Fruit fly (Drosophila melanogaster) whole organism, adult: Measurements from ENCODE around the gene mud.
A peak's percentile ranks its signal among the peaks of the same experiment; 100 is the strongest.

Experiments used
- CG11617 ChIP-seq: fragments of 200-800 bp; sonication (Bioruptor generic); optimal IDR thresholded peaks from 2 replicates; lab custom pipeline; 2017; ENCODE audit warnings: mild to moderate bottlenecking, missing biosample characterization, missing genetic modification reagents, missing genetic modification characterization
- CG12768 ChIP-seq: fragments of 200-800 bp; sonication (Bioruptor generic); optimal IDR thresholded peaks from 2 replicates; lab custom pipeline; 2017; ENCODE audit warnings: missing biosample characterization, missing genetic modification characterization, mild to moderate bottlenecking, moderate library complexity, missing genetic modification reagents
- CG14711 ChIP-seq: fragments of 200-800 bp; sonication (Bioruptor generic); optimal IDR thresholded peaks from 2 replicates; lab custom pipeline; 2018; ENCODE audit warnings: missing biosample characterization, mild to moderate bottlenecking, missing genetic modification characterization, moderate library complexity
- CG1620 ChIP-seq: fragments of 200-800 bp; sonication (Bioruptor generic); optimal IDR thresholded peaks from 2 replicates; lab custom pipeline; 2016; ENCODE audit warnings: missing biosample characterization, missing genetic modification characterization
- CG33017 ChIP-seq: fragments of 200-800 bp; sonication (Bioruptor generic); optimal IDR thresholded peaks from 2 replicates; lab custom pipeline; 2018; ENCODE audit warnings: missing biosample characterization, mild to moderate bottlenecking, missing genetic modification characterization, moderate library complexity
- CG5204 ChIP-seq: fragments of 200-800 bp; sonication (Bioruptor generic); optimal IDR thresholded peaks from 2 replicates; lab custom pipeline; 2016; ENCODE audit warnings: missing biosample characterization, missing genetic modification characterization
- CG7045 ChIP-seq: fragments of 200-800 bp; sonication (Bioruptor generic); optimal IDR thresholded peaks from 2 replicates; lab custom pipeline; 2017; ENCODE audit warnings: missing biosample characterization, mild to moderate bottlenecking, missing genetic modification characterization
- CG7101 ChIP-seq: fragments of 200-800 bp; sonication (Bioruptor generic); optimal IDR thresholded peaks from 2 replicates; lab custom pipeline; 2018; ENCODE audit warnings: missing biosample characterization, mild to moderate bottlenecking, missing genetic modification characterization, moderate library complexity
- Clk ChIP-seq: fragments of 200-800 bp; sonication (Bioruptor generic); optimal IDR thresholded peaks from 2 replicates; lab custom pipeline; 2017; ENCODE audit warnings: missing biosample characterization, missing genetic modification characterization
- Crg-1 ChIP-seq: fragments of 200-800 bp; sonication (Bioruptor generic); optimal IDR thresholded peaks from 2 replicates; lab custom pipeline; 2016; ENCODE audit warnings: missing biosample characterization, missing genetic modification characterization
- Hr96 ChIP-seq: fragments of 200-800 bp; sonication (Bioruptor generic); optimal IDR thresholded peaks from 2 replicates; lab custom pipeline; 2016; ENCODE audit warnings: missing biosample characterization, missing genetic modification characterization
- Mnt ChIP-seq: fragments of 200-800 bp; sonication (Bioruptor generic); optimal IDR thresholded peaks from 2 replicates; lab custom pipeline; 2016; ENCODE audit warnings: missing biosample characterization, mild to moderate bottlenecking, missing genetic modification characterization
- bab1 ChIP-seq: fragments of 200-800 bp; sonication (Bioruptor generic); optimal IDR thresholded peaks from 3 replicates; lab custom pipeline; 2019; ENCODE audit warnings: missing biosample characterization, mild to moderate bottlenecking, missing genetic modification characterization, moderate library complexity
- cic ChIP-seq: fragments of 200-800 bp; sonication (Bioruptor generic); optimal IDR thresholded peaks from 2 replicates; lab custom pipeline; 2017; ENCODE audit warnings: missing biosample characterization, mild to moderate bottlenecking, missing genetic modification characterization, moderate library complexity
- cnc ChIP-seq, 2 experiments: fragments of >200 bp; optimal IDR thresholded peaks; 2 replicates each; lab custom pipeline; 2017
- kay ChIP-seq: fragments of 200-800 bp; sonication (Bioruptor generic); peaks from one replicate; lab custom pipeline; 2016; ENCODE audit warnings: missing biosample characterization, missing genetic modification characterization, borderline replicate concordance
- ovo ChIP-seq: fragments of 200-800 bp; sonication (Bioruptor generic); optimal IDR thresholded peaks from 2 replicates; lab custom pipeline; 2016; ENCODE audit warnings: missing biosample characterization, missing genetic modification characterization
- pad ChIP-seq: fragments of 200-800 bp; sonication (Bioruptor generic); optimal IDR thresholded peaks from 3 replicates; lab custom pipeline; 2017; ENCODE audit warnings: missing biosample characterization, missing genetic modification characterization, mild to moderate bottlenecking, moderate library complexity, missing genetic modification reagents
- tj ChIP-seq: fragments of 200-800 bp; sonication (Bioruptor generic); optimal IDR thresholded peaks from 3 replicates; lab custom pipeline; 2017; ENCODE audit warnings: missing biosample characterization, mild to moderate bottlenecking, missing genetic modification characterization, moderate library complexity
- toe ChIP-seq: fragments of 200-800 bp; sonication (Bioruptor generic); optimal IDR thresholded peaks from 2 replicates; lab custom pipeline; 2016; ENCODE audit warnings: missing biosample characterization, missing genetic modification characterization

The mud gene

dm6 chrX:14234468-14234867 lies 13.1 kb upstream of the mud start:
- TF ChIP-seq cnc (optimal IDR thresholded peaks at IDR 0.05; lab: Kevin White, UChicago) (no peak), Clk (GFP tag; lab: Kevin White, UChicago) (no peak), Mnt (GFP tag; lab: Kevin White, UChicago) (no peak), CG7101 (tag; lab: Kevin White, UChicago) (no peak), Crg-1 (GFP tag; lab: Kevin White, UChicago) (no peak), toe (GFP tag; lab: Kevin White, UChicago) (no peak), cic (GFP tag; lab: Kevin White, UChicago) (no peak), kay (no peak)

dm6 chrX:14237873-14238394 lies 9.6 kb upstream of the mud start, which contains the start of the genes Fbxl4 and Dus2:
Gene Fbxl4 (minus strand): TSS chrX:14237923.
Gene Dus2 (plus strand): TSS chrX:14237988.
- TF ChIP-seq Clk (GFP tag; lab: Kevin White, UChicago) (peak; percentile 63), Crg-1 (GFP tag; lab: Kevin White, UChicago) (peak; percentile 81), CG33017 (tag; lab: Kevin White, UChicago) (peak; percentile 61), Hr96 (GFP tag; lab: Kevin White, UChicago) (peak; percentile 93), bab1 (GFP tag; lab: Kevin White, UChicago) (peak; percentile 92), CG7101 (tag; lab: Kevin White, UChicago) (peak; percentile 87), pad (peak; percentile 83), ovo (peak; percentile 79), toe (GFP tag; lab: Kevin White, UChicago) (peak; percentile 91), kay (no peak), CG12768 (GFP tag; lab: Kevin White, UChicago) (peak; percentile 79), CG5204 (GFP tag; lab: Kevin White, UChicago) (no peak), CG14711 (tag; lab: Kevin White, UChicago) (peak; percentile 84), cnc (optimal IDR thresholded peaks at IDR 0.05; lab: Kevin White, UChicago) (no peak), CG7045 (GFP tag; lab: Kevin White, UChicago) (peak; percentile 81), cic (GFP tag; lab: Kevin White, UChicago) (no peak), Mnt (GFP tag; lab: Kevin White, UChicago) (peak; percentile 88), tj (GFP tag; lab: Kevin White, UChicago) (peak; percentile 81), CG1620 (GFP tag; lab: Kevin White, UChicago) (peak; percentile 94), CG11617 (GFP tag; lab: Kevin White, UChicago) (peak; percentile 93)

dm6 chrX:14242479-14242878 lies 5.1 kb upstream of the mud start, which contains the start of gene mRNA-cap:
Gene mRNA-cap (minus strand): TSS chrX:14242822.
- no peak for TF ChIP-seq kay
- no peak for TF ChIP-seq Mnt (GFP tag; lab: Kevin White, UChicago)
- no peak for TF ChIP-seq CG1620 (GFP tag; lab: Kevin White, UChicago)
- no peak for TF ChIP-seq pad
- TF ChIP-seq CG33017 (tag; lab: Kevin White, UChicago), result no peak
- TF ChIP-seq CG7045 (GFP tag; lab: Kevin White, UChicago), result no peak
- TF ChIP-seq CG12768 (GFP tag; lab: Kevin White, UChicago), result no peak
- TF ChIP-seq Crg-1 (GFP tag; lab: Kevin White, UChicago), result no peak
- TF ChIP-seq toe (GFP tag; lab: Kevin White, UChicago), result no peak
- no peak for TF ChIP-seq tj (GFP tag; lab: Kevin White, UChicago)
- no peak for TF ChIP-seq CG5204 (GFP tag; lab: Kevin White, UChicago)
- TF ChIP-seq Hr96 (GFP tag; lab: Kevin White, UChicago), result no peak
- no peak for TF ChIP-seq cic (GFP tag; lab: Kevin White, UChicago)

dm6 chrX:14242941-14243736 lies 4.4 kb upstream of the mud start, which contains the start of gene CG32599:
Gene CG32599 (plus strand): TSS chrX:14243686.
- TF ChIP-seq CG7101 (tag; lab: Kevin White, UChicago) (peak; percentile 21), CG14711 (tag; lab: Kevin White, UChicago) (peak; percentile 44), Hr96 (GFP tag; lab: Kevin White, UChicago) (no peak)

dm6 chrX:14260863-14261262 lies 13.3 kb downstream of the mud start, which contains the start of the genes CG46317 and Tat:
Gene CG46317 (plus strand): TSS chrX:14261223.
Gene Tat (plus strand): TSS chrX:14261223.
- TF ChIP-seq CG11617 (GFP tag; lab: Kevin White, UChicago), result no peak

dm6 chrX:14265149-14265548 lies 17.6 kb downstream of the mud start:
- no peak for TF ChIP-seq CG7101 (tag; lab: Kevin White, UChicago)
- no peak for TF ChIP-seq cnc (optimal IDR thresholded peaks at IDR 0.05; lab: Kevin White, UChicago)
- TF ChIP-seq CG14711 (tag; lab: Kevin White, UChicago), result no peak
- no peak for TF ChIP-seq Hr96 (GFP tag; lab: Kevin White, UChicago)
- no peak for TF ChIP-seq Mnt (GFP tag; lab: Kevin White, UChicago)
- TF ChIP-seq CG7045 (GFP tag; lab: Kevin White, UChicago), result no peak
- TF ChIP-seq CG33017 (tag; lab: Kevin White, UChicago), result no peak
- no peak for TF ChIP-seq Crg-1 (GFP tag; lab: Kevin White, UChicago)
- no peak for TF ChIP-seq bab1 (GFP tag; lab: Kevin White, UChicago)
- TF ChIP-seq CG5204 (GFP tag; lab: Kevin White, UChicago), result no peak
- no peak for TF ChIP-seq CG11617 (GFP tag; lab: Kevin White, UChicago)
- no peak for TF ChIP-seq CG1620 (GFP tag; lab: Kevin White, UChicago)
- TF ChIP-seq tj (GFP tag; lab: Kevin White, UChicago), result no peak
- TF ChIP-seq Clk (GFP tag; lab: Kevin White, UChicago), result no peak
- TF ChIP-seq kay, result no peak
- TF ChIP-seq CG12768 (GFP tag; lab: Kevin White, UChicago), result no peak
- TF ChIP-seq ovo, result no peak
- TF ChIP-seq cic (GFP tag; lab: Kevin White, UChicago), result no peak
- TF ChIP-seq toe (GFP tag; lab: Kevin White, UChicago), result no peak
- no peak for TF ChIP-seq pad
